Worm (Caenorhabditis elegans) whole organism, L1 larva: ENCODE data around the gene rpl-26.

Experiments used
- C16A3.4 ChIP-seq: fragments of 150-350 bp; optimal IDR thresholded peaks from 2 replicates; lab custom pipeline; 2014; ENCODE audit warnings: missing biosample characterization, missing genetic modification characterization
- C34B4.2 ChIP-seq: sonication (generic microtip); optimal IDR thresholded peaks from 2 replicates; lab custom pipeline; 2017; ENCODE audit warnings: mild to moderate bottlenecking, missing genetic modification characterization, missing compliant biosample characterization
- Y116A8C.19 ChIP-seq: sonication (generic microtip); optimal IDR thresholded peaks from 2 replicates; lab custom pipeline; 2016; ENCODE audit warnings: missing compliant biosample characterization, missing genetic modification characterization, borderline replicate concordance
- aha-1 ChIP-seq: fragments of 150-350 bp; optimal IDR thresholded peaks from 2 replicates; lab custom pipeline; 2014; ENCODE audit warnings: missing biosample characterization, missing genetic modification characterization
- aly-2 ChIP-seq: fragments of 150-350 bp; optimal IDR thresholded peaks from 2 replicates; lab custom pipeline; 2014; ENCODE audit warnings: missing biosample characterization, missing genetic modification characterization
- blmp-1 ChIP-seq: fragments of 150-350 bp; optimal IDR thresholded peaks from 2 replicates; lab custom pipeline; 2014; ENCODE audit warnings: missing biosample characterization, missing genetic modification characterization
- ceh-8 ChIP-seq: fragments of 200-800 bp; sonication (Bioruptor generic); optimal IDR thresholded peaks from 2 replicates; lab custom pipeline; 2018; ENCODE audit warnings: mild to moderate bottlenecking, missing genetic modification characterization, moderate library complexity, missing compliant biosample characterization
- ceh-88 ChIP-seq: fragments of 200-800 bp; sonication (Bioruptor generic); IDR thresholded peaks from 2 replicates; pipeline ENCODE4 v1.3.6; 2022; ENCODE audit warnings: missing genetic modification characterization, missing compliant biosample characterization
- dpl-1 ChIP-seq, 3 experiments: fragments of 150-350 bp in 2 of 3; sonication (generic microtip) in 1 of 3; optimal IDR thresholded peaks; 2 replicates each; lab custom pipeline; 2014 to 2017; ENCODE audit warnings: missing biosample characterization in 3 of 3, missing genetic modification characterization in 3 of 3, missing genetic modification reagents in 3 of 3
- dsc-1 ChIP-seq: sonication (generic microtip); optimal IDR thresholded peaks from 2 replicates; lab custom pipeline; 2016; ENCODE audit warnings: mild to moderate bottlenecking, missing genetic modification characterization, missing compliant biosample characterization
- elt-2 ChIP-seq: sonication (generic microtip); optimal IDR thresholded peaks from 2 replicates; lab custom pipeline; 2016; ENCODE audit warnings: missing genetic modification characterization, mild to moderate bottlenecking, inconsistent platforms, missing compliant biosample characterization, missing genetic modification reagents
- ets-5 ChIP-seq: fragments of 200-800 bp; sonication (Bioruptor generic); IDR thresholded peaks from 2 replicates; pipeline ENCODE4 v1.3.6; 2022; ENCODE audit warnings: missing genetic modification characterization, missing compliant biosample characterization
- fkh-8 ChIP-seq: sonication (generic microtip); optimal IDR thresholded peaks from 2 replicates; lab custom pipeline; 2016; ENCODE audit warnings: mild to moderate bottlenecking, missing genetic modification characterization, missing compliant biosample characterization
- fos-1 ChIP-seq: fragments of 150-350 bp; optimal IDR thresholded peaks from 2 replicates; lab custom pipeline; 2014; ENCODE audit warnings: missing biosample characterization, missing genetic modification characterization
- grh-1 ChIP-seq: fragments of 200-800 bp; sonication (Bioruptor generic); IDR thresholded peaks from 2 replicates; pipeline ENCODE4 v1.3.6; 2022; ENCODE audit warnings: missing genetic modification reagents, missing genetic modification characterization, missing compliant biosample characterization
- hlh-4 ChIP-seq: sonication (generic microtip); optimal IDR thresholded peaks from 2 replicates; lab custom pipeline; 2016; ENCODE audit warnings: mild to moderate bottlenecking, missing genetic modification characterization, missing compliant biosample characterization
- hpl-2 ChIP-seq: fragments of 150-350 bp; optimal IDR thresholded peaks from 2 replicates; lab custom pipeline; 2014; ENCODE audit warnings: missing biosample characterization, missing genetic modification reagents, missing genetic modification characterization
- lin-13 ChIP-seq: fragments of 150-350 bp; optimal IDR thresholded peaks from 2 replicates; lab custom pipeline; 2014; ENCODE audit warnings: missing biosample characterization, missing genetic modification reagents, missing genetic modification characterization
- lin-35 ChIP-seq, 2 experiments: fragments of 150-350 bp; optimal IDR thresholded peaks; 2 replicates each; lab custom pipeline; 2014; ENCODE audit warnings: missing biosample characterization in 2 of 2, missing genetic modification characterization in 2 of 2, missing genetic modification reagents in 2 of 2
- lin-39 ChIP-seq: fragments of 150-350 bp; optimal IDR thresholded peaks from 2 replicates; lab custom pipeline; 2014; ENCODE audit warnings: missing biosample characterization, missing genetic modification reagents, missing genetic modification characterization
- lir-3 ChIP-seq: sonication (generic microtip); optimal IDR thresholded peaks from 2 replicates; lab custom pipeline; 2016; ENCODE audit warnings: mild to moderate bottlenecking, missing genetic modification characterization, moderate library complexity, missing compliant biosample characterization; ENCODE audit not compliant: poor library complexity
- lsy-2 ChIP-seq, 2 experiments: fragments of 150-350 bp; optimal IDR thresholded peaks; 2 replicates each; lab custom pipeline; 2014; ENCODE audit warnings: missing biosample characterization in 2 of 2, missing genetic modification characterization in 2 of 2
- mab-9 ChIP-seq: fragments of 200-800 bp; sonication (Bioruptor generic); IDR thresholded peaks from 2 replicates; pipeline ENCODE4 v1.3.6; 2022; ENCODE audit warnings: missing genetic modification reagents, missing genetic modification characterization, missing compliant biosample characterization
- nhr-11 ChIP-seq: fragments of 150-350 bp; optimal IDR thresholded peaks from 2 replicates; lab custom pipeline; 2014; ENCODE audit warnings: missing biosample characterization, missing genetic modification characterization
- nhr-12 ChIP-seq: sonication (generic microtip); optimal IDR thresholded peaks from 2 replicates; lab custom pipeline; 2017; ENCODE audit warnings: missing biosample characterization, missing genetic modification characterization
- nhr-19 ChIP-seq: fragments of 200-800 bp; sonication (Bioruptor generic); conservative IDR thresholded peaks from 2 replicates; pipeline ENCODE4 v1.3.6; 2022; ENCODE audit warnings: missing genetic modification characterization, missing compliant biosample characterization
- nhr-237 ChIP-seq: fragments of 150-350 bp; optimal IDR thresholded peaks from 2 replicates; lab custom pipeline; 2014; ENCODE audit warnings: missing biosample characterization, missing genetic modification characterization
- nhr-47 ChIP-seq: sonication (generic microtip); optimal IDR thresholded peaks from 2 replicates; lab custom pipeline; 2016; ENCODE audit warnings: mild to moderate bottlenecking, missing genetic modification characterization, moderate library complexity, missing compliant biosample characterization
- nhr-71 ChIP-seq: sonication (generic microtip); optimal IDR thresholded peaks from 2 replicates; lab custom pipeline; 2016; ENCODE audit warnings: mild to moderate bottlenecking, missing genetic modification characterization, moderate library complexity, missing compliant biosample characterization
- nhr-85 ChIP-seq: sonication (generic microtip); peaks from one replicate; lab custom pipeline; 2016; ENCODE audit warnings: missing genetic modification characterization, inconsistent platforms, missing compliant biosample characterization
- pax-3 ChIP-seq: fragments of 200-800 bp; sonication (Bioruptor generic); optimal IDR thresholded peaks from 2 replicates; lab custom pipeline; 2018; ENCODE audit warnings: mild to moderate bottlenecking, missing genetic modification characterization, moderate library complexity, missing compliant biosample characterization
- pqm-1 ChIP-seq: sonication (generic microtip); optimal IDR thresholded peaks from 3 replicates; lab custom pipeline; 2017; ENCODE audit warnings: missing biosample characterization, missing genetic modification characterization
- rnt-1 ChIP-seq: sonication (generic microtip); optimal IDR thresholded peaks from 2 replicates; lab custom pipeline; 2016; ENCODE audit warnings: mild to moderate bottlenecking, missing genetic modification characterization, moderate library complexity, missing compliant biosample characterization
- sox-4 ChIP-seq: sonication (generic microtip); optimal IDR thresholded peaks from 2 replicates; lab custom pipeline; 2016; ENCODE audit warnings: missing genetic modification characterization, missing compliant biosample characterization
- sptf-1 ChIP-seq: fragments of 150-350 bp; optimal IDR thresholded peaks from 2 replicates; lab custom pipeline; 2014; ENCODE audit warnings: missing biosample characterization, missing genetic modification characterization
- tbx-2 ChIP-seq: sonication (generic microtip); optimal IDR thresholded peaks from 2 replicates; lab custom pipeline; 2016; ENCODE audit warnings: missing genetic modification characterization, missing compliant biosample characterization
- unc-130 ChIP-seq: fragments of 150-350 bp; optimal IDR thresholded peaks from 2 replicates; lab custom pipeline; 2017; ENCODE audit warnings: missing biosample characterization, missing genetic modification characterization, inconsistent platforms
- unc-62 ChIP-seq: fragments of 150-350 bp; optimal IDR thresholded peaks from 2 replicates; lab custom pipeline; 2014; ENCODE audit warnings: missing biosample characterization, missing genetic modification reagents, missing genetic modification characterization
- unc-98 ChIP-seq: fragments of 200-800 bp; sonication (Bioruptor generic); IDR thresholded peaks from 2 replicates; pipeline ENCODE4 v1.3.6; 2022; ENCODE audit warnings: missing genetic modification characterization, missing compliant biosample characterization
- xbp-1 ChIP-seq: sonication (generic microtip); optimal IDR thresholded peaks from 2 replicates; lab custom pipeline; 2016; ENCODE audit warnings: missing genetic modification characterization, missing compliant biosample characterization
- zip-4 ChIP-seq: fragments of 200-800 bp; sonication (Bioruptor generic); optimal IDR thresholded peaks from 2 replicates; lab custom pipeline; 2018; ENCODE audit warnings: mild to moderate bottlenecking, missing genetic modification characterization, moderate library complexity, missing compliant biosample characterization

The rpl-26 gene

DNA sequence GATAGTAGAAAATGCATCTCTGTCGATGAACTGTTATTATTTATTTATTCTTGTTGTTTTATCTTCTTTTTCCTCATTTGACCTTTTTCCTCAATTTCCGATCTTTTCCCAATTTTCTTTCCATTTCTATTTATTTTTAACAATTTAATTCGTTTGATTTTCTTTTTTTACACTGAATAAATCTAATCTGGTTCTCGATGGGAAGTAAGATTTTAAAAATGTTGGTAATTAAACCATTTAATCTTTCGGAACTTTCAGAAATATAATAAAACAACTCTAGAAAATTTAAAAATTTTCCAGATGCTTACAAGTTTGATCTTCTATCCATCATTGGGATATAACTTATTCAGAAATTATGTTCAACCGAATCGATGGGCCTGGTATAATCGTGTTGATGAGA, 4.0 kb downstream of the rpl-26 start, which contains the start of gene F28C6.8:
Gene F28C6.8 (plus strand): TSS at position 301 of the 400 bp plus-strand sequence.
- no peak for TF ChIP-seq sox-4
- TF ChIP-seq unc-62 = no peak
- no peak for TF ChIP-seq ceh-8 (GFP tag; lab: Kevin White, UChicago)
- no peak for TF ChIP-seq sptf-1 (tag; lab: Kevin White, UChicago)
- TF ChIP-seq rnt-1 (tag; lab: Kevin White, UChicago) = no peak
- no peak for TF ChIP-seq nhr-71 (tag; lab: Kevin White, UChicago)
- no peak for TF ChIP-seq mab-9 (GFP tag; lab: Robert Waterston, UW)
- no peak for TF ChIP-seq ets-5 (GFP tag; lab: Robert Waterston, UW)
- TF ChIP-seq aly-2 = no peak
- TF ChIP-seq tbx-2 (tag; lab: Kevin White, UChicago) = no peak
- no peak for TF ChIP-seq pax-3 (tag; lab: Kevin White, UChicago)

DNA sequence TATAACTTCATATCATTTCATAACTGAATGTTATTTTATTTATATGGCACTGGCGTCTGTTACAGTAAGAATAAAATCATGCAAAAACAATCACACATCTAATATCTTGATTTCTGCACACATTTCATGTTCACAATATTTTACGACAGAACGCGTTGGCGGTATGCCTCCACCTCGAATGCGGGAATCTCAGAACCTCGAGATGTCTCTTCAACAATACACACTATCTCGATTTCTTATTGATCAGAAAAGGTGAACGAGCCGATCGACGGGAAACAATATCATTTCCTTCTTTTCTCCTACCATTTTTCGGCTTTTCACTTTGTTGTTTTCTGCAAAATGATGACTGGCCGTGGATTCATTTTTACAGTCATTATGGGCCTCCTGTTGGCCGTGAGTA, 5.1 kb downstream of the rpl-26 start, which contains the start of gene F28C6.10:
Gene F28C6.10 (plus strand): TSS at position 301 of the 400 bp plus-strand sequence.
- TF ChIP-seq fos-1 (tag; lab: Kevin White, UChicago) (no peak), lir-3 (no peak), aha-1 (tag; lab: Kevin White, UChicago) (no peak), unc-130 (no peak)
- TF ChIP-seq, all 84 proteins: peak for 0

DNA sequence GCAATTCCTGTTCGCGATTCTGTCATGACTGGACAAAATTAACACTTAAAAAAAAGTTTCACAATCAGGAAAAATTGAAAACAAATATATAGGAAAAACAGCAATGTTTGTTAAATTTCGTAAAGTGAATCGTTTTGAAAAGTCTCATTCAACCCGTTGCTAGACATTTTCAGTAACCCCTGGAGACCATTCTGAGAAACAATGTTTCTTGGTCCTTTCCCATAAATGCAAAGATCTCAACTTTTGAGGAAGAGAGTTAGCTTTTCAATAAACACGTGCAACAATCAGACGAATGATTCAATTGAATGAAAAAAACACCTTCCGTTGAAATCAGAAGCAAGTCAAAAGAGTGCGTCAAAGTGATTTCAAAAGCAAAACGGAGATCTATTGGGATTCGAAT, 7.5 kb downstream of the rpl-26 start, which contains the start of gene F28C6.9:
Gene F28C6.9 (minus strand): TSS at position 101 of the 400 bp plus-strand sequence.
- TF ChIP-seq hpl-2 (GFP tag; lab: Kevin White, UChicago) = no peak
- TF ChIP-seq lin-39 (tag; lab: Kevin White, UChicago) = no peak
- TF ChIP-seq blmp-1 (tag; lab: Kevin White, UChicago) = no peak
- TF ChIP-seq lin-13 (GFP tag; lab: Kevin White, UChicago) = no peak
- TF ChIP-seq nhr-237 (tag; lab: Kevin White, UChicago) = no peak
- TF ChIP-seq Y116A8C.19 (tag; lab: Kevin White, UChicago) = no peak
- TF ChIP-seq grh-1 = no peak
- TF ChIP-seq fos-1 (tag; lab: Kevin White, UChicago) = no peak
- TF ChIP-seq dpl-1 (GFP tag; optimal IDR thresholded peaks at IDR 0.05; lab: Kevin White, UChicago) = no peak
- TF ChIP-seq unc-130 = no peak
- no peak for TF ChIP-seq nhr-11 (tag; lab: Kevin White, UChicago)
- TF ChIP-seq C16A3.4 = no peak
- no peak for TF ChIP-seq xbp-1

DNA sequence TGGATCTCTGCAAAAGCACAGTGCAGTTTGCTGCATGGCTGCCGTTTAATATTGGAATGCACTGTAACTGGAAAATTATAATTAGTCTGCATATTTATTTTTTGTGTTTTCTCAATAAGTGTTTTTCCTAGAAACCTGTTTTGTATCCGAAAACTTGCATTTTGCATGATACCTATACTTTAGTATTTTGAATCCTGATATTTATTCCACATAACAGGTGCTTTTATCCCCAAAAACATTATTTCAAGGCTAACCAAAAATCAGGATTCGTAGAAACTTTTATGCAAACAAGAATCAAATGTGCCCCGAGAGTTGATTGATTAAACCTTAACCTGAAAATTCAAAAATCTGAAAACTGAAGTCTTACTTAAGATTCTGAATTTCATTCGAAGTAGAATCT, 8.0 kb downstream of the rpl-26 start:
- no peak for TF ChIP-seq lin-13 (GFP tag; lab: Kevin White, UChicago)
- no peak for TF ChIP-seq nhr-19
- TF ChIP-seq nhr-71 (tag; lab: Kevin White, UChicago) = peak; percentile 15
- TF ChIP-seq nhr-47 (tag; lab: Kevin White, UChicago) = peak; percentile 15
- peak; percentile 93 for TF ChIP-seq hlh-4 (tag; lab: Kevin White, UChicago)
- no peak for TF ChIP-seq unc-98 (GFP tag; lab: Robert Waterston, UW)

DNA sequence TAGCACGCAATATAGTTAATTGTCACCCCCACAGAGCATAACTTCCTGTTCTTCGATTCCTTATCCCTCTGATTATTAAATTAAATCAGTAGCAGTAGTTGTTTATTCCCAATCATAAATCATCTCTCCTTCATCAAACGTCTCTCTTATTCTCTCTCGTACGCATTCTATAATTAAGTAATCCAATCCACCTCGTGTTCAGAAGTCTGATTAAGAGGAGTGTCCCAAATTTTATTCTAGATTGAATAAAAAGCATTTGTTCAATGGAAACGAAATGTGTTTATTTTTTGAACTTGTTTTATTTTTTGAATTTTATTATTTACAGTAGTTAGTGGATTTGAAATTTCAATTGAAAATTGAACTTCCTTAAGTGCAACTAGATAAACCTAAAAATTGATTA, 8.7 kb downstream of the rpl-26 start:
- TF ChIP-seq zip-4 (GFP tag; lab: Kevin White, UChicago) (no peak), fkh-8 (tag; lab: Kevin White, UChicago) (peak; percentile 23), ceh-8 (GFP tag; lab: Kevin White, UChicago) (peak; percentile 75), nhr-47 (tag; lab: Kevin White, UChicago) (peak; percentile 0), nhr-71 (tag; lab: Kevin White, UChicago) (peak; percentile 9)
- TF ChIP-seq, all 84 proteins: peak for 4

DNA sequence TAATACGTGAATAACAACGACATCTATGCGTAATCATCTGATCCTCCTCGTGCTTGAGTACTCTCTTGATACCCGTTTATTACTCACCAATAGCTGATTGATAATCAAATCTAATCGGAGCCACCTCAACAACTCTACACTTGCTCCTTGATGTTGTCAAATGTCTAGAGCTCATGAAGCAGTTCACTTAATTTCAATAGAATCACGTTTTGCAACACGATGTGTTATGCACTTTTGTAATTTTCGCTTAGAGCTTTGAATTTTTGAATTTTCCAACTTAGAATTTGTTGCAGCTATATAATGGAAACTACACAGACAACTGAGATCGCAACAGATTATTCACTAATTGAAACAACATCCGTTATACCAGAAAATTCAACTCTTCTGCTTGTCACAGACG, 9.9 kb downstream of the rpl-26 start, which contains the start of gene T22C8.1:
Gene T22C8.1 (plus strand): TSS at position 301 of the 400 bp plus-strand sequence.
- TF ChIP-seq nhr-12 (no peak), ceh-88 (GFP tag; lab: Robert Waterston, UW) (no peak), nhr-85 (no peak), lsy-2 (tag; optimal IDR thresholded peaks at IDR 0.05; lab: Kevin White, UChicago) (no peak), dsc-1 (tag; lab: Kevin White, UChicago) (no peak), rnt-1 (tag; lab: Kevin White, UChicago) (no peak), tbx-2 (tag; lab: Kevin White, UChicago) (no peak), lin-35 (GFP tag; optimal IDR thresholded peaks at IDR 0.05; lab: Kevin White, UChicago) (no peak), sox-4 (no peak), dpl-1 (GFP tag; optimal IDR thresholded peaks at IDR 0.05; lab: Kevin White, UChicago) (no peak), pqm-1 (tag; lab: Kevin White, UChicago) (no peak), C34B4.2 (tag; lab: Kevin White, UChicago) (no peak), hlh-4 (tag; lab: Kevin White, UChicago) (no peak), elt-2 (tag; lab: Kevin White, UChicago) (no peak)
